Fruit fly (Drosophila melanogaster) whole organism, embryonic: ENCODE results near the gene dock.

ENCODE experiments used
- Aef1 ChIP-seq: fragments of 200-800 bp; sonication (Bioruptor generic); IDR thresholded peaks from 3 replicates; pipeline ENCODE4 v1.3.6; 2022; ENCODE audit warnings: missing biosample characterization, missing genetic modification characterization
- Antp ChIP-seq: fragments of 200-800 bp; sonication (Bioruptor generic); optimal IDR thresholded peaks from 3 replicates; lab custom pipeline; 2016; ENCODE audit warnings: missing biosample characterization, missing genetic modification characterization
- CG10543 ChIP-seq: fragments of 200-800 bp; sonication (Bioruptor generic); optimal IDR thresholded peaks from 3 replicates; lab custom pipeline; 2017; ENCODE audit warnings: missing biosample characterization, mild to moderate bottlenecking, missing genetic modification characterization, moderate library complexity
- CG11696 ChIP-seq: fragments of 200-800 bp; sonication (Bioruptor generic); IDR thresholded peaks from 2 replicates; pipeline ENCODE4 v1.3.6; 2022; ENCODE audit warnings: missing biosample characterization, missing genetic modification characterization
- CG14050 ChIP-seq: fragments of 200-800 bp; sonication (Bioruptor generic); IDR thresholded peaks from 3 replicates; pipeline ENCODE4 v1.3.6; 2022; ENCODE audit warnings: missing biosample characterization, missing genetic modification characterization
- CG16813 ChIP-seq: fragments of 200-800 bp; sonication (Bioruptor generic); IDR thresholded peaks from 3 replicates; pipeline ENCODE4 v1.3.6; 2022; ENCODE audit warnings: missing biosample characterization, missing genetic modification characterization; ENCODE audit not compliant: partially characterized antibody
- CG16815 ChIP-seq: fragments of 200-800 bp; sonication (Bioruptor generic); optimal IDR thresholded peaks from 3 replicates; lab custom pipeline; 2017; ENCODE audit warnings: missing biosample characterization, mild to moderate bottlenecking, missing genetic modification characterization
- CG17328 ChIP-seq: fragments of 200-800 bp; sonication (Bioruptor generic); IDR thresholded peaks from 2 replicates; pipeline ENCODE4 v1.3.6; 2022; ENCODE audit warnings: missing biosample characterization, missing genetic modification characterization
- CG17361 ChIP-seq: fragments of 200-800 bp; sonication (Bioruptor generic); IDR thresholded peaks from 3 replicates; pipeline ENCODE4 v1.3.6; 2022; ENCODE audit warnings: missing biosample characterization, missing genetic modification characterization
- CG17802 ChIP-seq: fragments of 200-800 bp; sonication (Bioruptor generic); optimal IDR thresholded peaks from 2 replicates; lab custom pipeline; 2018; ENCODE audit warnings: missing biosample characterization, mild to moderate bottlenecking, missing genetic modification characterization, moderate library complexity
- CG4730 ChIP-seq: fragments of 200-800 bp; sonication (Bioruptor generic); IDR thresholded peaks from 2 replicates; pipeline ENCODE4 v1.3.6; 2022; ENCODE audit warnings: missing biosample characterization, missing genetic modification characterization
- CG6175 ChIP-seq: fragments of 200-800 bp; sonication (Bioruptor generic); IDR thresholded peaks from 3 replicates; pipeline ENCODE4 v1.3.6; 2022; ENCODE audit warnings: missing biosample characterization, missing genetic modification characterization
- CG6683 ChIP-seq: fragments of 200-800 bp; sonication (Bioruptor generic); optimal IDR thresholded peaks from 2 replicates; lab custom pipeline; 2017; ENCODE audit warnings: missing biosample characterization, mild to moderate bottlenecking, missing genetic modification characterization, missing genetic modification reagents
- CG6689 ChIP-seq: fragments of 200-800 bp; sonication (Bioruptor generic); IDR thresholded peaks from 2 replicates; pipeline ENCODE4 v1.3.6; 2022; ENCODE audit warnings: missing biosample characterization, missing genetic modification characterization
- CG7745 ChIP-seq: fragments of 200-800 bp; sonication (Bioruptor generic); optimal IDR thresholded peaks from 2 replicates; lab custom pipeline; 2018; ENCODE audit warnings: missing biosample characterization, mild to moderate bottlenecking, missing genetic modification characterization, moderate library complexity
- CG9932 ChIP-seq: fragments of 200-800 bp; sonication (Bioruptor generic); IDR thresholded peaks from 2 replicates; pipeline ENCODE4 v1.3.6; 2022; ENCODE audit warnings: missing biosample characterization, missing genetic modification characterization
- Camta ChIP-seq: fragments of 200-800 bp; sonication (Bioruptor generic); optimal IDR thresholded peaks from 2 replicates; lab custom pipeline; 2016; ENCODE audit warnings: missing biosample characterization, missing genetic modification characterization
- E2f2 ChIP-seq: fragments of 200-800 bp; sonication (Bioruptor generic); IDR thresholded peaks from 2 replicates; pipeline ENCODE4 v1.3.6; 2022; ENCODE audit warnings: missing biosample characterization, missing genetic modification characterization
- Gsc ChIP-seq: fragments of 200-800 bp; sonication (Bioruptor generic); IDR thresholded peaks from 2 replicates; pipeline ENCODE4 v1.3.6; 2022; ENCODE audit warnings: missing biosample characterization, missing genetic modification characterization
- H15 ChIP-seq: fragments of 200-800 bp; sonication (Bioruptor generic); IDR thresholded peaks from 3 replicates; pipeline ENCODE4 v1.3.6; 2022; ENCODE audit warnings: missing biosample characterization, missing genetic modification characterization
- HLH4C ChIP-seq: fragments of 200-800 bp; sonication (Bioruptor generic); IDR thresholded peaks from 3 replicates; pipeline ENCODE4 v1.3.6; 2022; ENCODE audit warnings: missing biosample characterization, missing genetic modification characterization; ENCODE audit not compliant: partially characterized antibody
- Hmx ChIP-seq: fragments of 200-800 bp; sonication (Bioruptor generic); optimal IDR thresholded peaks from 2 replicates; lab custom pipeline; 2016; ENCODE audit warnings: missing biosample characterization, missing genetic modification characterization
- Max ChIP-seq: fragments of 200-800 bp; sonication (Bioruptor generic); optimal IDR thresholded peaks from 2 replicates; lab custom pipeline; 2016; ENCODE audit warnings: missing biosample characterization, mild to moderate bottlenecking, missing genetic modification characterization
- Mes4 ChIP-seq: fragments of 200-800 bp; sonication (Bioruptor generic); optimal IDR thresholded peaks from 2 replicates; lab custom pipeline; 2016; ENCODE audit warnings: missing biosample characterization, missing genetic modification characterization
- Myb ChIP-seq: fragments of 200-800 bp; sonication (Bioruptor generic); optimal IDR thresholded peaks from 2 replicates; lab custom pipeline; 2016; ENCODE audit warnings: missing biosample characterization, missing genetic modification characterization
- Oaz ChIP-seq: fragments of 200-800 bp; sonication (Bioruptor generic); IDR thresholded peaks from 2 replicates; pipeline ENCODE4 v1.3.6; 2022; ENCODE audit warnings: missing biosample characterization, missing genetic modification characterization
- Ptx1 ChIP-seq: fragments of 200-800 bp; sonication (Bioruptor generic); IDR thresholded peaks from 2 replicates; pipeline ENCODE4 v1.3.6; 2022; ENCODE audit warnings: missing biosample characterization, missing genetic modification characterization
- Sry-β ChIP-seq: fragments of 200-800 bp; sonication (Bioruptor generic); optimal IDR thresholded peaks from 2 replicates; lab custom pipeline; 2018; ENCODE audit warnings: missing biosample characterization, mild to moderate bottlenecking, missing genetic modification characterization, moderate library complexity
- Sry-δ ChIP-seq: fragments of 200-800 bp; sonication (Bioruptor generic); optimal IDR thresholded peaks from 2 replicates; lab custom pipeline; 2016; ENCODE audit warnings: missing biosample characterization, missing genetic modification characterization
- bab2 ChIP-seq: fragments of 200-800 bp; sonication (Bioruptor generic); optimal IDR thresholded peaks from 2 replicates; lab custom pipeline; 2016; ENCODE audit warnings: missing biosample characterization, missing genetic modification characterization
- br ChIP-seq: fragments of >200 bp; optimal IDR thresholded peaks from 2 replicates; lab custom pipeline; 2017
- cg ChIP-seq: fragments of 200-800 bp; sonication (Bioruptor generic); optimal IDR thresholded peaks from 3 replicates; lab custom pipeline; 2019; ENCODE audit warnings: missing biosample characterization, mild to moderate bottlenecking, missing genetic modification characterization, moderate library complexity
- ci ChIP-seq: fragments of 200-800 bp; sonication (Bioruptor generic); IDR thresholded peaks from 3 replicates; pipeline ENCODE4 v1.3.6; 2022; ENCODE audit warnings: missing biosample characterization, missing genetic modification characterization
- crc ChIP-seq: fragments of 200-800 bp; sonication (Bioruptor generic); optimal IDR thresholded peaks from 2 replicates; lab custom pipeline; 2016; ENCODE audit warnings: missing biosample characterization, missing genetic modification characterization
- da ChIP-seq: fragments of 200-800 bp; sonication (Bioruptor generic); optimal IDR thresholded peaks from 2 replicates; lab custom pipeline; 2016; ENCODE audit warnings: missing biosample characterization, missing genetic modification characterization
- dysf ChIP-seq: fragments of 200-800 bp; sonication (Bioruptor generic); IDR thresholded peaks from 3 replicates; pipeline ENCODE4 v1.3.6; 2022; ENCODE audit warnings: missing biosample characterization, missing genetic modification characterization
- esg ChIP-seq: fragments of 200-800 bp; sonication (Bioruptor generic); conservative IDR thresholded peaks from 2 replicates; pipeline ENCODE4 v1.3.6; 2022; ENCODE audit warnings: missing biosample characterization, missing genetic modification characterization
- fu2 ChIP-seq: fragments of 200-800 bp; sonication (Bioruptor generic); optimal IDR thresholded peaks from 2 replicates; lab custom pipeline; 2016; ENCODE audit warnings: missing biosample characterization, missing genetic modification characterization
- inv ChIP-seq: fragments of 200-800 bp; sonication (Bioruptor generic); IDR thresholded peaks from 2 replicates; pipeline ENCODE4 v1.3.6; 2022; ENCODE audit warnings: missing biosample characterization, missing genetic modification characterization; ENCODE audit not compliant: partially characterized antibody
- jumu ChIP-seq: fragments of 200-800 bp; sonication (Bioruptor generic); optimal IDR thresholded peaks from 3 replicates; lab custom pipeline; 2016; ENCODE audit warnings: missing biosample characterization, missing genetic modification characterization
- kah ChIP-seq: fragments of 200-800 bp; sonication (Bioruptor generic); optimal IDR thresholded peaks from 2 replicates; lab custom pipeline; 2018; ENCODE audit warnings: missing biosample characterization, mild to moderate bottlenecking, missing genetic modification characterization
- nmo ChIP-seq: fragments of 200-800 bp; sonication (Bioruptor generic); optimal IDR thresholded peaks from 2 replicates; lab custom pipeline; 2018; ENCODE audit warnings: missing biosample characterization, mild to moderate bottlenecking, missing genetic modification characterization, moderate library complexity
- otp ChIP-seq: fragments of 200-800 bp; sonication (Bioruptor generic); IDR thresholded peaks from 3 replicates; pipeline ENCODE4, ENCODE4 v1.3.6; 2022; ENCODE audit warnings: missing biosample characterization, missing genetic modification characterization
- peb ChIP-seq: fragments of 200-800 bp; sonication (Bioruptor generic); IDR thresholded peaks from 2 replicates; pipeline ENCODE4 v1.3.6; 2022; ENCODE audit warnings: missing biosample characterization, missing genetic modification characterization
- scrt ChIP-seq: fragments of 200-800 bp; sonication (Bioruptor generic); optimal IDR thresholded peaks from 2 replicates; lab custom pipeline; 2018; ENCODE audit warnings: missing biosample characterization, mild to moderate bottlenecking, missing genetic modification characterization, moderate library complexity
- sd ChIP-seq: fragments of 200-800 bp; sonication (Bioruptor generic); optimal IDR thresholded peaks from 3 replicates; lab custom pipeline; 2018; ENCODE audit warnings: missing biosample characterization, mild to moderate bottlenecking, missing genetic modification characterization, moderate library complexity
- sim ChIP-seq: fragments of 200-800 bp; sonication (Bioruptor generic); IDR thresholded peaks from 2 replicates; pipeline ENCODE4 v1.3.6; 2022; ENCODE audit warnings: missing biosample characterization, missing genetic modification characterization
- wdn ChIP-seq: fragments of 200-800 bp; sonication (Bioruptor generic); IDR thresholded peaks from 2 replicates; pipeline ENCODE4 v1.3.6; 2022; ENCODE audit warnings: missing biosample characterization, missing genetic modification characterization
- wor ChIP-seq: fragments of 200-800 bp; sonication (Bioruptor generic); IDR thresholded peaks from 2 replicates; pipeline ENCODE4 v1.3.6; 2022; ENCODE audit warnings: missing biosample characterization, missing genetic modification characterization
- zen ChIP-seq: fragments of 200-800 bp; sonication (Bioruptor generic); optimal IDR thresholded peaks from 3 replicates; lab custom pipeline; 2018; ENCODE audit warnings: missing biosample characterization, mild to moderate bottlenecking, missing genetic modification characterization, moderate library complexity
- zf30C ChIP-seq: fragments of 200-800 bp; sonication (Bioruptor generic); optimal IDR thresholded peaks from 3 replicates; lab custom pipeline; 2018; ENCODE audit warnings: missing biosample characterization, mild to moderate bottlenecking, missing genetic modification characterization

dock gene

dm6 chr2L:856690-857488 is 31.1 kb downstream of the dock start (continued):
- TF ChIP-seq CG14050 (GFP tag; lab: Robert Waterston, UW) (peak; percentile 65), CG7745 (no peak), dysf (GFP tag; lab: Robert Waterston, UW) (peak; percentile 82), sim (GFP tag; lab: Robert Waterston, UW) (peak; percentile 67), peb (peak; percentile 83), crc (GFP tag; lab: Kevin White, UChicago) (peak; percentile 67), CG4730 (peak; percentile 85), Aef1 (GFP tag; lab: Robert Waterston, UW) (peak; percentile 66), Mes4 (GFP tag; lab: Kevin White, UChicago) (peak; percentile 24), wor (GFP tag; lab: Robert Waterston, UW) (peak; percentile 83), cg (no peak), ci (peak; percentile 95), CG17802 (peak; percentile 37), Sry-δ (GFP tag; lab: Kevin White, UChicago) (peak; percentile 17), zf30C (GFP tag; lab: Kevin White, UChicago) (no peak), inv (GFP tag; lab: Robert Waterston, UW) (no peak), esg (GFP tag; lab: Robert Waterston, UW) (peak; percentile 80), zen (tag; lab: Kevin White, UChicago) (peak; percentile 63), CG17328 (GFP tag; lab: Robert Waterston, UW) (peak; percentile 88), E2f2 (GFP tag; lab: Robert Waterston, UW) (peak; percentile 41; the same call in 1 of the 2 replicates), Antp (peak; percentile 85), br (no peak), CG6683 (GFP tag; lab: Kevin White, UChicago) (peak; percentile 50), Sry-β (peak; percentile 41), CG6689 (GFP tag; lab: Robert Waterston, UW) (peak; percentile 88), Ptx1 (GFP tag; lab: Robert Waterston, UW) (peak; percentile 82), CG16815 (GFP tag; lab: Kevin White, UChicago) (peak; percentile 65), wdn (peak; percentile 77), jumu (peak; percentile 78), Camta (GFP tag; lab: Kevin White, UChicago) (no peak), otp (GFP tag; lab: Robert Waterston, UW) (peak; percentile 89), CG17361 (GFP tag; lab: Robert Waterston, UW) (peak; percentile 77), fu2 (peak; percentile 22), H15 (GFP tag; lab: Robert Waterston, UW) (peak; percentile 85), scrt (GFP tag; lab: Kevin White, UChicago) (peak; percentile 33), CG6175 (GFP tag; lab: Robert Waterston, UW) (no peak), Gsc (GFP tag; lab: Robert Waterston, UW) (peak; percentile 71), sd (tag; lab: Kevin White, UChicago) (peak; percentile 21), da (no peak), CG16813 (GFP tag; lab: Robert Waterston, UW) (no peak), kah (GFP tag; lab: Kevin White, UChicago) (peak; percentile 48), Max (peak; percentile 65), Hmx (GFP tag; lab: Kevin White, UChicago) (no peak), CG10543 (GFP tag; lab: Kevin White, UChicago) (peak; percentile 17), HLH4C (no peak), CG11696 (peak; percentile 97), bab2 (peak; percentile 58), Myb (peak; percentile 50), CG9932 (GFP tag; lab: Robert Waterston, UW) (peak; percentile 40), nmo (GFP tag; lab: Kevin White, UChicago) (peak; percentile 83), Oaz (GFP tag; lab: Robert Waterston, UW) (no peak)
